Worm (Caenorhabditis elegans): ENCODE data around the gene let-60.

let-60 gene

ce11 chrIV:11673543-11673942, 17.3 kb downstream of the let-60 start, which contains the start of gene inx-8 (continued):
- no peak for TF ChIP-seq nfyb-1 (GFP tag; IDR thresholded peaks at IDR 0.05)
- TF ChIP-seq F55B11.4 (tag; optimal IDR thresholded peaks at IDR 0.05; ENCODE audit: borderline replicate concordance, insufficient read depth): no peak
- TF ChIP-seq ama-1 (optimal IDR thresholded peaks at IDR 0.05): no peak
- TF ChIP-seq ama-1 (GFP tag; optimal IDR thresholded peaks at IDR 0.05): no peak

DNA sequence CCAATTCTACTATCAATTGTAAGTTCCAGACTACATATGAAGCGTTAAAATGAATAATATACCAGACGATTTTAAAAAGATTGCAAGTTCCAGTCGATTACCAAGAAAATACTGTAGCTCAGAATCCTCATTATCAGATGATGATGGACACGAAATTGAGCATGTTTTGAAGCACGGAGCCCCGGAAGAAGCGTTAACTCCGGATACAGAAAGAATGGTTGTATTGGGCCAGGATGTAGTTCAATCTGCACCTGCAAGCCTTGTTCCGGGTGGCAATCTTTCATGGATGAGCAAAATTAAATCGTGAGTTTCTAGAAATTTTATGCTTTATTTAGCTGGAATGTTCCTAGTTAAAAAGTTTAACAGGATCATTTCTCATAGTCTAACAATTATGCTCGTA, 22.9 kb downstream of the let-60 start, which contains the start of gene atg-4.2:
TSS of gene atg-4.2 (plus strand) at position 24 of the 400 bp plus-strand sequence.
- no peak for TF ChIP-seq nhr-179 (tag; optimal IDR thresholded peaks at IDR 0.05)
- TF ChIP-seq T07F8.4 (tag; optimal IDR thresholded peaks at IDR 0.05): no peak
- no peak for TF ChIP-seq egl-18 (GFP tag; IDR thresholded peaks at IDR 0.05)
- TF ChIP-seq aptf-3 (GFP tag; IDR thresholded peaks at IDR 0.05): no peak
- no peak for TF ChIP-seq K12H6.12 (tag; optimal IDR thresholded peaks at IDR 0.05)
- TF ChIP-seq tbx-9 (tag; optimal IDR thresholded peaks at IDR 0.05; ENCODE audit: borderline replicate concordance): no peak
- TF ChIP-seq madf-6 (GFP tag; IDR thresholded peaks at IDR 0.05): no peak
- no peak for TF ChIP-seq tbp1 (GFP tag; optimal IDR thresholded peaks at IDR 0.05)
- TF ChIP-seq bed-1 (GFP tag; IDR thresholded peaks at IDR 0.05): no peak
- no peak for TF ChIP-seq ama-1 (optimal IDR thresholded peaks at IDR 0.05)
- no peak for TF ChIP-seq ama-1 (GFP tag; optimal IDR thresholded peaks at IDR 0.05)
- TF ChIP-seq B0336.3 (GFP tag; IDR thresholded peaks at IDR 0.05): no peak
- TF ChIP-seq C06A6.2 (GFP tag; conservative IDR thresholded peaks at IDR 0.05): no peak
- no peak for TF ChIP-seq nhr-120 (GFP tag; IDR thresholded peaks at IDR 0.05)
- no peak for TF ChIP-seq efl-1 (GFP tag; optimal IDR thresholded peaks at IDR 0.05)
- TF ChIP-seq dox-1 (GFP tag; IDR thresholded peaks at IDR 0.05): no peak
- TF ChIP-seq somi-1 (GFP tag; optimal IDR thresholded peaks at IDR 0.05): no peak

DNA sequence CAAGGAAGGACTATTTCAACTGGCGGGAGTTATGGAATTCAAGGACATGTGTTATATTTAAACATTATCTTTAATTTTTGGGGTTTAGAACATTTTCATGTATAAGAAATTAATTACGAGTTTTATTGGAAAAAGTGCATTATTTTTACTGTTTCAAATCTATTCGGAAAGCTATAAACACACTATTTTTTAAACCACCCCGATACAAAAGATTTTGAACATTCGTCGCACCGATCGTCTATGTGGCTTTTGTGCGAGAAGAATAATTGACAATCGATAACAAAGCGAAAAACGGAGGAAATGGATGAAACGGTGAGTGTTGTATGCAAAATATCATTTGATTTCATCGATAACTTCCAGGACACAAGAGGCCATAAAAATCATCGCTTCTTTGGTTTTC, 25.9 kb downstream of the let-60 start, which contains the start of gene ZK809.9:
TSS of gene ZK809.9 (plus strand) at position 301 of the 400 bp plus-strand sequence.
- no peak for TF ChIP-seq T26A5.8 (tag; optimal IDR thresholded peaks at IDR 0.05)
- no peak for TF ChIP-seq tbx-9 (tag; optimal IDR thresholded peaks at IDR 0.05; ENCODE audit: borderline replicate concordance)
- TF ChIP-seq let-607 (tag; optimal IDR thresholded peaks at IDR 0.05): no peak
- TF ChIP-seq ceh-58 (GFP tag; IDR thresholded peaks at IDR 0.05): no peak
- no peak for TF ChIP-seq Y53G8AR.9 (GFP tag; conservative IDR thresholded peaks at IDR 0.05)
- TF ChIP-seq chd-7 (tag; optimal IDR thresholded peaks at IDR 0.05): no peak
- TF ChIP-seq zim-3 (tag; optimal IDR thresholded peaks at IDR 0.05): no peak
- TF ChIP-seq F55B11.4 (tag; optimal IDR thresholded peaks at IDR 0.05; ENCODE audit: borderline replicate concordance, insufficient read depth): no peak
- no peak for TF ChIP-seq ceh-79 (tag; optimal IDR thresholded peaks at IDR 0.05)
- no peak for TF ChIP-seq sptf-2 (GFP tag; optimal IDR thresholded peaks at IDR 0.05)
- no peak for TF ChIP-seq C06A6.2 (GFP tag; conservative IDR thresholded peaks at IDR 0.05)
- no peak for TF ChIP-seq B0019.2 (GFP tag; conservative IDR thresholded peaks at IDR 0.05)
- TF ChIP-seq tbp1 (GFP tag; optimal IDR thresholded peaks at IDR 0.05): no peak
- TF ChIP-seq cebp-1 (GFP tag; IDR thresholded peaks at IDR 0.05): no peak
- no peak for TF ChIP-seq cebp-1 (tag; optimal IDR thresholded peaks at IDR 0.05)
- no peak for TF ChIP-seq Y53F4B.3 (GFP tag; IDR thresholded peaks at IDR 0.05)
- TF ChIP-seq nhr-90 (tag; optimal IDR thresholded peaks at IDR 0.05): no peak

DNA sequence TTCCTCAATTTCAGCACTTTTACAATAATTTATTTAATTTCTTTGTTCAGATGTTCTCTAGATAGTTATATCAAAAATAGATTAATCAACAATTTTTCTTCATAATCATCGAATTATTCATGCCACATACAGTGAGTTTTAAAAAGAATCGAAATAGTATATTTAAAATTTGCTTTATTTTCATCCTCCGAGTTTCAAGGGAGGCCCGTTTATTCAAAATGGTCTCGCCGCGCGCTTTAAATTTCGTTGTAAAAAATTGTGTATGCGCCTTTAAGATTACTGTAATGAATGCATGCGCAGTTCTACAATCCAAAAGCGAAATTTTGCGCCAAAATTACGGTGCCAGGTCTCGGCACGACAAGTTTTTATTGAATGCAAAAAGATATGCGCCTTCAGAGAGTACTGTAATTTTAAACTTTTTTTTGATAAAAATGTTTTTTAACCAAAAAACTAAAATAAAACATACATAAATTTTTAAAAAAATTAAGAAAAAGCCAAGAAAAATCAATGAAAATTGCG, 31.0 kb downstream of the let-60 start, which contains the start of gene ZK792.1:
TSS of gene ZK792.1 (plus strand) at position 51 of the 519 bp plus-strand sequence.
- TF ChIP-seq madf-6 (GFP tag; IDR thresholded peaks at IDR 0.05) (peak; percentile 79), sea-2 (GFP tag; IDR thresholded peaks at IDR 0.05) (no peak), ceh-100 (GFP tag; IDR thresholded peaks at IDR 0.05) (no peak), efl-1 (GFP tag; optimal IDR thresholded peaks at IDR 0.05) (peak; percentile 62), nhr-90 (tag; optimal IDR thresholded peaks at IDR 0.05) (no peak), ceh-79 (tag; optimal IDR thresholded peaks at IDR 0.05) (no peak), lsl-1 (GFP tag; optimal IDR thresholded peaks at IDR 0.05) (peak; percentile 76), T26A5.8 (tag; optimal IDR thresholded peaks at IDR 0.05) (no peak), egl-44 (GFP tag; IDR thresholded peaks at IDR 0.05) (no peak), lin-40 (tag; optimal IDR thresholded peaks at IDR 0.05) (no peak), Y53F4B.3 (GFP tag; IDR thresholded peaks at IDR 0.05) (no peak), ceh-91 (GFP tag; IDR thresholded peaks at IDR 0.05) (peak; percentile 76), rec-8 (tag; optimal IDR thresholded peaks at IDR 0.05) (no peak), hrde-1 (tag; optimal IDR thresholded peaks at IDR 0.05; ENCODE audit: borderline replicate concordance) (no peak), xnd-1 (tag; optimal IDR thresholded peaks at IDR 0.05) (peak; percentile 46), nhr-120 (GFP tag; IDR thresholded peaks at IDR 0.05) (no peak), rpc-1 (optimal IDR thresholded peaks at IDR 0.05) (no peak), rpc-1 (tag; optimal IDR thresholded peaks at IDR 0.05) (no peak), atf-7 (tag; optimal IDR thresholded peaks at IDR 0.05) (no peak)
